Worm (Caenorhabditis elegans) whole organism, early embryonic: ENCODE data around the gene ugt-39.

Experiments
- B0310.2 ChIP-seq: sonication (generic microtip); optimal IDR thresholded peaks from 2 replicates; lab custom pipeline; 2016; ENCODE audit warnings: mild to moderate bottlenecking, missing genetic modification characterization, missing compliant biosample characterization
- F13C5.2 ChIP-seq: sonication (generic microtip); optimal IDR thresholded peaks from 2 replicates; lab custom pipeline; 2017; ENCODE audit warnings: mild to moderate bottlenecking, missing genetic modification characterization, inconsistent platforms, missing compliant biosample characterization
- aly-1 ChIP-seq: sonication (generic microtip); optimal IDR thresholded peaks from 2 replicates; lab custom pipeline; 2016; ENCODE audit warnings: missing genetic modification characterization, missing compliant biosample characterization
- ama-1 ChIP-seq: fragments of 150-350 bp; optimal IDR thresholded peaks from 2 replicates; lab custom pipeline; 2014
- ceh-13 ChIP-seq: fragments of 200-800 bp; sonication (Bioruptor generic); optimal IDR thresholded peaks from 2 replicates; lab custom pipeline; 2018; ENCODE audit warnings: mild to moderate bottlenecking, missing genetic modification characterization, missing compliant biosample characterization
- ceh-36 ChIP-seq: sonication (generic microtip); optimal IDR thresholded peaks from 2 replicates; lab custom pipeline; 2016; ENCODE audit warnings: missing genetic modification characterization, inconsistent platforms, missing compliant biosample characterization
- ets-7 ChIP-seq: sonication (generic microtip); optimal IDR thresholded peaks from 2 replicates; lab custom pipeline; 2016; ENCODE audit warnings: missing genotype, missing genetic modification characterization, missing compliant biosample characterization
- flt-1 ChIP-seq: fragments of 200-800 bp; sonication (Bioruptor generic); IDR thresholded peaks from 2 replicates; pipeline ENCODE4 v1.3.6; 2022; ENCODE audit warnings: missing genetic modification characterization, missing compliant biosample characterization
- hmbx-1 ChIP-seq: sonication (generic microtip); optimal IDR thresholded peaks from 2 replicates; lab custom pipeline; 2016; ENCODE audit warnings: mild to moderate bottlenecking, missing genetic modification characterization, missing compliant biosample characterization
- hmg-4 ChIP-seq: fragments of 200-800 bp; sonication (Bioruptor generic); optimal IDR thresholded peaks from 2 replicates; lab custom pipeline; 2018; ENCODE audit warnings: mild to moderate bottlenecking, missing genetic modification characterization, missing compliant biosample characterization
- hnd-1 ChIP-seq: sonication (generic microtip); optimal IDR thresholded peaks from 2 replicates; lab custom pipeline; 2016; ENCODE audit warnings: missing genetic modification characterization, missing compliant biosample characterization
- pes-1 ChIP-seq: fragments of 200-800 bp; sonication (Bioruptor generic); IDR thresholded peaks from 2 replicates; pipeline ENCODE4 v1.3.6; 2022; ENCODE audit warnings: missing genetic modification reagents, missing genetic modification characterization, missing compliant biosample characterization
- scrt-1 ChIP-seq: fragments of 200-800 bp; sonication (Bioruptor generic); IDR thresholded peaks from 2 replicates; pipeline ENCODE4 v1.3.6; 2022; ENCODE audit warnings: missing genetic modification characterization, missing compliant biosample characterization
- sea-1 ChIP-seq: fragments of 200-800 bp; sonication (Bioruptor generic); conservative IDR thresholded peaks from 2 replicates; pipeline ENCODE4 v1.3.6; 2022; ENCODE audit warnings: missing genetic modification characterization, missing compliant biosample characterization
- tbx-11 ChIP-seq: fragments of 200-800 bp; sonication (Bioruptor generic); IDR thresholded peaks from 2 replicates; pipeline ENCODE4 v1.3.6; 2022; ENCODE audit warnings: missing genetic modification characterization, missing compliant biosample characterization
- tbx-37 ChIP-seq: fragments of 200-800 bp; sonication (Bioruptor generic); conservative IDR thresholded peaks from 2 replicates; pipeline ENCODE4 v1.3.6; 2022; ENCODE audit warnings: missing genetic modification reagents, missing genetic modification characterization, missing compliant biosample characterization
- tra-4 ChIP-seq: sonication (generic microtip); optimal IDR thresholded peaks from 2 replicates; lab custom pipeline; 2017; ENCODE audit warnings: missing genetic modification characterization, missing compliant biosample characterization

The ugt-39 gene

DNA sequence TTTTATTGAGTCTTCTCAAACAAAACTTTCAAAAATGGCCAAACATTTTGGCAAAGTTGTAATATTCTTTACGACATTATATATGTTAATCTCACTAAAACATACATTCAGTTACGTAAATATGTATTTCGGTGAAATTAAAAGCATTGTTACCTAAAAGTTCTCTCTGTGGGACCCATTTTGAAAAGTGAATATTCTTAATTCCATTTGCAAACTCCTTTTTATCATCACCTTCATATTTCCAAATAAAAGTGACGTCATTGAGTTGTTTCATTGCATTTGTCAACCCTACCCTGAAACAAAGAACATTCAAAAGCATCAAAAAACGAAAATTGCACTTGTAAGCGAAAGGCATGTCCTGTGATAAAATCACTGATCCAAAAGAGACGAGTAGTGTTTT lies 16.6 kb upstream of the ugt-39 start:
- no peak for TF ChIP-seq tbx-11
- no peak for TF ChIP-seq tbx-37 (GFP tag; lab: Robert Waterston, UW)
- TF ChIP-seq ama-1: no peak

DNA sequence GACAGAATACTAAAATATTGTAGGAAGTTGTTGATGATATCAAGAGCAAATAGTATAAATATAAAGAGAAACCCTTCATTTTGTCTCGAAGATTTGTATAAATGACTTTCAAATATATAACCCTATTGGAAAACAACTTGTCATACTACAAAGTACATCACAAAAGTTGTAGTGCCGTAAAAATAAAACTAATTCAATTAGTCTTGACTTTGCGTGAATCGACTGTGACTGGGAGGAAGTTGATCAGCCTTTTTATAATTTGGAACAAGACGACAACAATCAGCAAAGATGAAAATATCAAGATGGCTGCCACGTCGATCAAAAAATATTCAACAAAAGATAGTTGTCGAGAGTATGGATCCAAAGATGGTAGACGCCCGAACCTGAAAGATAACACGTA lies 15.1 kb upstream of the ugt-39 start, which contains the start of gene ugt-40:
TSS of gene ugt-40 (minus strand) at position 101 of the 400 bp plus-strand sequence.
- TF ChIP-seq hmbx-1 (tag; lab: Kevin White, UChicago) (no peak), hmg-4 (GFP tag; lab: Kevin White, UChicago) (no peak), ama-1 (no peak), aly-1 (no peak), ets-7 (tag; lab: Kevin White, UChicago) (no peak), pes-1 (GFP tag; lab: Robert Waterston, UW) (no peak), flt-1 (GFP tag; lab: Robert Waterston, UW) (no peak), tbx-37 (GFP tag; lab: Robert Waterston, UW) (no peak), F13C5.2 (no peak), scrt-1 (GFP tag; lab: Robert Waterston, UW) (no peak), ceh-36 (no peak), tbx-11 (no peak)

DNA sequence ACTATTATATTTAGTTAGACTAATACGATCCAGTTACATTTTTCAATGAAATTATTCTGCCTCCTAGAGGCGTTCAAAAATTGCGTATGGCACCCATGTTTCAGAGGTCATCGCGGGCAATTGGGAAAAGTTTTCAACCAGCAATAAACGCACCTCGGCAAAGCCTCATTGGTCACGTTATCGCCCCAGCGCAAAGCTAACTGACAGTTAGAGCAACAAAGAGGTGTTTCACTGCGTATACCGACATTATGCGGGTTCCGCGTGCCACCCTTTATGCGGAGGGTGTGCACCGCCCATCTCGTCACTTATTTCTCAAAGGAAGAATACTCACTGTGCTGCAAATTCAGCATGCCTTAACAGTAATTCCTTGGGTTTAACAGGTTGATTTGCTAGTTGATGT lies 14.3 kb upstream of the ugt-39 start:
- TF ChIP-seq sea-1 (GFP tag; lab: Robert Waterston, UW) (0 out of 2 replicates have a peak, but pooled peaks have one; percentile 37), ceh-36 (no peak), tbx-11 (0 out of 2 replicates have a peak, but pooled peaks have one; percentile 29)

DNA sequence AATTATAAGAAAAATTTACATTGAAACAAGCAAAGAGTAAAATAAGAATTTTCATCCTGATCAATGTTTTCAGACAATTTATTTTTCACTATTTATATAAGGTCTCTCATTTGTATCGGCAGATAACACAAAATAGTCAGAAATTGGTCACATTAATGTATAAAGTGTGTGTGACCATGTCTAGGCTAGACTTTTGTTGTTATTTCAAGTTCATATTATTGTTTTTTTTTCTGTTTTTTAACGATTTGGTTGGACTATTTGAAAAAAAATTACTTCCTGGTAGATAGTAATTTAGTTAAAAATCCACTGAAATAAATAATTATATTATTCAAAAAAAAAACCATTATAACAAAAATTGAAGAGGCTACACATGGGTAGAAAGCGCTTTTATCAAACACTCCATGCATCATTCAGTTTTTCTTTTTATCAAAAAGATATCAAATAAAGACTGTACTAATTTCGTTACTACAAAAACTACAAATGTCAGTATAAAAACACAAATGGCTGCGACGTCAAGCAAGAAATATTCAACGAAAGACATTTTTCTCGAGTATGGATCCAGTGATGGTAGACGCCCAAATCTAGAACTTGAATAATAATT lies 11.6 kb upstream of the ugt-39 start, which contains the start of gene ugt-37:
TSS of gene ugt-37 (minus strand) at position 69 of the 601 bp plus-strand sequence.
- TF ChIP-seq pes-1 (GFP tag; lab: Robert Waterston, UW): no peak
- no peak for TF ChIP-seq tbx-11
- no peak for TF ChIP-seq ama-1
- no peak for TF ChIP-seq sea-1 (GFP tag; lab: Robert Waterston, UW)
- TF ChIP-seq ets-7 (tag; lab: Kevin White, UChicago): no peak
- TF ChIP-seq hmg-4 (GFP tag; lab: Kevin White, UChicago): no peak
- TF ChIP-seq scrt-1 (GFP tag; lab: Robert Waterston, UW): no peak

DNA sequence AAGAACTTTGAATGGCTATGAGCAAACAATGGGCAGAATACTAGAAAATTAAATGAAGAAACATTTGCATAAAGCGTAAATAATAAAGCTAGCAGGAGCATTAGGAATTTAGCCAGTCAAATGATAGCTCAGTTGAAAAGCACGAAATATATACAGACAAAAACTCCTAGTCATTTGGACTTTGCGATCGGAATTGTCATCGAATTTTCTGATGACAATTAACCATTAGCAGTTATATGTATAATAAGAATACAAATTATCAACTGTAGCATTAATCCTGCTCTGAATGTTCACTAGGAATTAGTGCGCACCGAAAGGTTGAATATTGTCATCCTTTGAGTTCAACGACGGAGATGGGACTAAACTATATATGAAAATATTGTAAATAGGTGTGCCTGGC lies 9.6 kb upstream of the ugt-39 start, which contains the start of gene ugt-38:
TSS of gene ugt-38 (minus strand) at position 101 of the 400 bp plus-strand sequence.
- TF ChIP-seq aly-1 (no peak), sea-1 (GFP tag; lab: Robert Waterston, UW) (no peak), tbx-37 (GFP tag; lab: Robert Waterston, UW) (no peak)

DNA sequence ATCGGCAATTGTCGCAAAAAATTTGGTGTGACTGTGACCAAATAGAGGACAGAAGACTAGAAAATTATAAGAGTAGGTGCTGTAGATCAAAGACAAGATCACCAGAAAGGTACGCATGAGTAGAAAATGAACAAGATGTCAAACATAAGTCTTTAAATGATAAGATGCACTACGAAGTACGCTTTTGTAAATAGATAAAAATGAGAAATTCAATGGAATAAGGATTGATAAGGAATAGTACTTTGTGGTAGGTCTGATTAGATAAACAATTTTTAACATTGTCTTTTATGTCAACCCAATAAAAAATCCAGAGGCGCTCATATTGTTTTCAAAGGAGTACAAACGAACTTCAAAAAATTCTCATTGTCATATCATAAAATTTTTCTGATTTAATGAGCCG lies 6.4 kb upstream of the ugt-39 start, which contains the start of gene F10D2.8:
TSS of gene F10D2.8 (minus strand) at position 145 of the 400 bp plus-strand sequence.
- TF ChIP-seq B0310.2: no peak
- TF ChIP-seq tbx-37 (GFP tag; lab: Robert Waterston, UW): no peak
- TF ChIP-seq flt-1 (GFP tag; lab: Robert Waterston, UW): no peak
- TF ChIP-seq tbx-11: no peak
- TF ChIP-seq hnd-1 (tag; lab: Kevin White, UChicago): no peak
- no peak for TF ChIP-seq ceh-36

DNA sequence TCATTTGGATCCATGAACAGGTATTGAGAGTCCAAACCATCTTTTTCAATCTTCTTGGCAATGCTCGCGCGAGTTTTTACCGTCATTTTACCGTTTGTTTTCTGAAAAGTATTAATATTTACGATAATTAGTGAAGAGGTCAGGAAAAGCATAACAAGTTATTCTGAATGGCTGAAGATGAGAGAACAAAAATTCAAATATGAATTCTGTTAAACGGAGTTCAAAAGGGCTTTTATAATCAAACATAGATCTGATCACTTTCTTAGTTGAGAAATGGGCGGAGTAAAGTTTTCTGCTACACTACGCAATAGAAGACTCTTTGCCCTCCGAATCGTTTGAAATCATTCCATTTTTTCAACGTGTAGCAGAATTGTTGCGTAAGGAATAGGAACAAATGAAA lies 3.9 kb upstream of the ugt-39 start, which contains the start of gene fat-7:
TSS of gene fat-7 (minus strand) at position 101 of the 400 bp plus-strand sequence.
- TF ChIP-seq hmbx-1 (tag; lab: Kevin White, UChicago): no peak
- TF ChIP-seq hnd-1 (tag; lab: Kevin White, UChicago): no peak
- TF ChIP-seq ets-7 (tag; lab: Kevin White, UChicago): no peak
- TF ChIP-seq tbx-37 (GFP tag; lab: Robert Waterston, UW): no peak
- TF ChIP-seq tra-4 (tag; lab: Kevin White, UChicago): no peak

DNA sequence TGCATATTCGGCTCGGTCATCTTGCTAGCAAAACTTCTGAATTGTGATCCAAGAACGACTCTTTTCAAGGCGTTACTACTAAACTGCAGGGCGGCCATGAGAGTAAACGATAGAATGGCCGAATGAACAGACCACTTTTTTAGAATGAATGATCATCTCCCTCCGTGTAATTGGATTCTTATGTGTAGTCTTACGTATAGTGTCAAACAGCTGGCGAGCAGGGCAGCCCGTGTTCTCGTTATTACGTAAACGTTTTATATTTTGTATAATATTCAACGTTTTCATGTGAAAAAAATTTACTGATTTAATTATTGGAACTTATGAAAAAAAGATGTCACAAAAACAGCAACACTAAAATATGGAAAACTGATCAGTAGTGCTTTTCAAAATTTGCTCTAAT lies 863 bp upstream of the ugt-39 start, which contains the start of gene F10D2.10:
TSS of gene F10D2.10 (minus strand) at position 101 of the 400 bp plus-strand sequence.
- no peak for TF ChIP-seq ceh-13 (GFP tag; lab: Kevin White, UChicago)
- no peak for TF ChIP-seq flt-1 (GFP tag; lab: Robert Waterston, UW)
- no peak for TF ChIP-seq sea-1 (GFP tag; lab: Robert Waterston, UW)
- no peak for TF ChIP-seq tbx-11
- no peak for TF ChIP-seq F13C5.2
- no peak for TF ChIP-seq B0310.2
- TF ChIP-seq hmg-4 (GFP tag; lab: Kevin White, UChicago): no peak
- no peak for TF ChIP-seq tra-4 (tag; lab: Kevin White, UChicago)
- TF ChIP-seq hmbx-1 (tag; lab: Kevin White, UChicago): no peak
- no peak for TF ChIP-seq aly-1
- no peak for TF ChIP-seq ama-1
- TF ChIP-seq tbx-37 (GFP tag; lab: Robert Waterston, UW): no peak
- no peak for TF ChIP-seq scrt-1 (GFP tag; lab: Robert Waterston, UW)
- TF ChIP-seq ceh-36: no peak
- TF ChIP-seq pes-1 (GFP tag; lab: Robert Waterston, UW): no peak

DNA sequence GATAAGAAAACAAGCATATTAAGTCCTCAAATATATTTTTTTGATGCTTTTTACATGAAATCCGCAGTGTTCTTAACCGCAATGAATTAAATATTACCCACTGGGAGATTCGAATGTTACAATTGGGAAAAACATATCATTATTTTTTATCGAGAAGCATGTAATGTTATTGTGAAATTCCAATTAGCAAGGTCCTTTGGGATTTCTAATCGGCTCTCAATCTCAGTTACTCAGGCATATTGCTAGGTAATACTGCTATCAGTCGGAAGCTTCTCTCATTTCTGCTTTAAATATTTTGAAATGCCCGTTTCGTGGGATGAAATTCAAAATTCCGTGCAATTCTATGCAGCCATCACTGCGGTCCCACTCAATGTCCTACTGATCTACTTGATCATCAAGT lies 2.4 kb downstream of the ugt-39 start, which contains the start of gene str-204:
TSS of gene str-204 (plus strand) at position 301 of the 400 bp plus-strand sequence.
- TF ChIP-seq tbx-11 (no peak), tbx-37 (GFP tag; lab: Robert Waterston, UW) (no peak), ceh-36 (no peak), ceh-13 (GFP tag; lab: Kevin White, UChicago) (no peak), aly-1 (no peak), ama-1 (no peak), scrt-1 (GFP tag; lab: Robert Waterston, UW) (no peak), F13C5.2 (no peak)
